Fruit fly (Drosophila melanogaster): ENCODE measurements around the gene CG17681.

The CG17681 gene

DNA sequence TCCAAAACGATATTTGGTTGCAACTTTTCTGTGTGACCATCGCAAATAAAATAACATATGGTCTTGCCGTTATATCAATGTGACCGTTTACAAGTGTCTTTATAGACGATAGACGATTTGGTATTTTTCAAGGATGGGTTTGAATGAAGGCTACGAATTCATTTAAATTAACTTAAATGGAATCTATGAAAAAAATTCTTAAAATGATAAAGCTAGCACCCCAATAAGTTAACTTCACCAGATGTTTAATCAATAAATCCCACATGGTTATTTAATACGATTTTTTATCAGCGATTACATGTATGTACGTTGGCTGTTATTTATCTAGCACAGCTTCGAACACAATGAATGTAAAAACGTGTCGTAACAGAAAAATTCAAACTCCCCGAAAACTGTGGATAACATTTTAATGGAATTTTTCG is 5.7 kb downstream of the CG17681 start (continued):
- TF ChIP-seq CG6689 (GFP tag; IDR thresholded peaks at IDR 0.05) = no peak
- TF ChIP-seq CG8478 (optimal IDR thresholded peaks at IDR 0.05) = no peak
- no peak for TF ChIP-seq CG9932 (GFP tag; IDR thresholded peaks at IDR 0.05)
- no peak for TF ChIP-seq dmrt11E (tag; optimal IDR thresholded peaks at IDR 0.05)
- TF ChIP-seq CG8281 (tag; optimal IDR thresholded peaks at IDR 0.05) = no peak
- no peak for TF ChIP-seq tap (tag; optimal IDR thresholded peaks at IDR 0.05)
- no peak for TF ChIP-seq CG17359 (tag; optimal IDR thresholded peaks at IDR 0.05)
- no peak for TF ChIP-seq tna (GFP tag; IDR thresholded peaks at IDR 0.05; ENCODE audit: partially characterized antibody)

DNA sequence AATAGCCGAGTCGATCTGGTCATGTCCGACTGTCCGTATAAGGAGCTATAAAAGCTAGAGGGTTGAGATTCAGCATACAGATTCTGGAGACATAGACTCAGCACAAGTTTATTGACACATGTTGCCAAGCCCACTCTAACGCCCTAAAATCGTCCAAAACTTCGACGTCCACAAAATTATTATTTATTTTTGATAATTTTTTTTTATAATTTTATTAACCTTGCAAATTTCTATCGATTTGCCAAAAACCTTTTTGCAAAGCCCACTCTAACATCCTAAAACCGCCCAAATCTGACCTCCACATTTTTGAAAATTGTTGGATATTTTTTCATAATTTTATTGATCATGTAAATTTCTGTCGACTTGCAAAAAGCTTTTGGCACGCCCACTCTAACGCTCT is 6.2 kb downstream of the CG17681 start, which contains the start of gene JMJD4:
Gene JMJD4, minus strand, starts transcription at position 101 of the 400 bp plus-strand sequence.
- TF ChIP-seq Aef1 (GFP tag; IDR thresholded peaks at IDR 0.05) = no peak
- TF ChIP-seq fd102C (GFP tag; optimal IDR thresholded peaks at IDR 0.05) = no peak
- no peak for TF ChIP-seq Six4 (GFP tag; optimal IDR thresholded peaks at IDR 0.05)
- no peak for TF ChIP-seq CG4360 (GFP tag; IDR thresholded peaks at IDR 0.05)
- no peak for TF ChIP-seq CG8388 (GFP tag; optimal IDR thresholded peaks at IDR 0.05)
- TF ChIP-seq seq (GFP tag; IDR thresholded peaks at IDR 0.05) = no peak
- no peak for TF ChIP-seq Oli (tag; optimal IDR thresholded peaks at IDR 0.05)
- no peak for TF ChIP-seq Elba2 (GFP tag; optimal IDR thresholded peaks at IDR 0.05)
- TF ChIP-seq slp2 (GFP tag; optimal IDR thresholded peaks at IDR 0.05) = no peak
- no peak for TF ChIP-seq CG2199 (GFP tag; IDR thresholded peaks at IDR 0.05)
- no peak for TF ChIP-seq E2f2 (GFP tag; IDR thresholded peaks at IDR 0.05)
- TF ChIP-seq Hand (GFP tag; optimal IDR thresholded peaks at IDR 0.05) = no peak

DNA sequence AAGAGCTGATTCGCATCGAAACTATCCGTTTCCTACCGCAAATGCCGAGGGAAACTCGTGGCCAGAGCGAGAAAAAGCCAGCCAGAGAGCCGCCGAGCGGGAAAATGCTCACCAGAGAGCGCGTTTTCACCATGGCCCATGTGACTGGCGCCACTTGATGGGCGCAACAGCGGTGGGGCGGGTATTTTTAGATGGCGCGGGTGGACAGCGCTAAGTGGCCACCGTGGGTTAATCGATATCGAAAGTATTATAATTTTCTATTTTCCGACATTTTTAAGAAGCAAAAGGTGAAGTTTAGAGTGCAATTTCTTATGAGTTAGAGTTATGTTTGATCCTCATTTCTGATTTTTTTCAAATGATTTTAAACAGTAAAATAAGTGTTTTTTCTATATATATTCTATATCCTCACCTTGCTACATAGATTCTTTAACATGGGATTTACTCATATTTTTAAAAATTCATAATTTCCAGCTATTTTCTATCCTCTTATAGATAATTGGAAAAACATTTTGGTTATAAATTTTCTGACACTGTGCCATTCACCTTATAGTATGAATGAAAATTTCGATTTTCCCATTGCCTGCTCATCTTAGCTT is 31.8 kb downstream of the CG17681 start, which contains the start of gene Ptp36E:
Gene Ptp36E, minus strand, starts transcription at position 360 of the 596 bp plus-strand sequence.
- TF ChIP-seq exex (tag; optimal IDR thresholded peaks at IDR 0.05) (peak; percentile 44), CkIIα-i1 (GFP tag; IDR thresholded peaks at IDR 0.05) (no peak), Eip74EF (GFP tag; optimal IDR thresholded peaks at IDR 0.05) (peak in 1 of 2 experiments; percentile 6), Sry-β (GFP tag; optimal IDR thresholded peaks at IDR 0.05) (no peak), so (GFP tag; IDR thresholded peaks at IDR 0.05) (peak; percentile 53; the same call in 1 of the 3 replicates), B-H2 (GFP tag; optimal IDR thresholded peaks at IDR 0.05) (no peak), klu (GFP tag; IDR thresholded peaks at IDR 0.05) (peak; percentile 45), CG33213 (GFP tag; optimal IDR thresholded peaks at IDR 0.05) (no peak), CG3163 (GFP tag; optimal IDR thresholded peaks at IDR 0.05) (no peak), gsb-n (tag; optimal IDR thresholded peaks at IDR 0.05) (peak; percentile 63), CG4730 (GFP tag; IDR thresholded peaks at IDR 0.05) (peak; percentile 73), h (optimal IDR thresholded peaks at IDR 0.05) (no peak), nau (GFP tag; optimal IDR thresholded peaks at IDR 0.05) (peak; percentile 70), Gsc (GFP tag; IDR thresholded peaks at IDR 0.05) (peak; percentile 48; the same call in 1 of the 2 replicates), CG15601 (tag; optimal IDR thresholded peaks at IDR 0.05) (no peak), Opbp (GFP tag; IDR thresholded peaks at IDR 0.05; ENCODE audit: partially characterized antibody) (no peak), pb (GFP tag; optimal IDR thresholded peaks at IDR 0.05) (no peak), Meics (GFP tag; optimal IDR thresholded peaks at IDR 0.05) (peak; percentile 92), nerfin-2 (GFP tag; IDR thresholded peaks at IDR 0.05; ENCODE audit: partially characterized antibody) (no peak), CG30431 (GFP tag; optimal IDR thresholded peaks at IDR 0.05) (no peak), jumu (GFP tag; optimal IDR thresholded peaks at IDR 0.05) (peak; percentile 40), zfh1 (GFP tag; IDR thresholded peaks at IDR 0.05) (no peak), CG6791 (GFP tag; IDR thresholded peaks at IDR 0.05; ENCODE audit: partially characterized antibody) (no peak), Poxn (GFP tag; IDR thresholded peaks at IDR 0.05) (no peak), Ravus (GFP tag; IDR thresholded peaks at IDR 0.05) (no peak; the same call in 1 of the 2 replicates), lola (GFP tag; optimal IDR thresholded peaks at IDR 0.05) (no peak), CG3065 (GFP tag; optimal IDR thresholded peaks at IDR 0.05) (no peak), bbx (GFP tag; IDR thresholded peaks at IDR 0.05; ENCODE audit: partially characterized antibody) (no peak), MTF-1 (GFP tag; optimal IDR thresholded peaks at IDR 0.05; ENCODE audit: borderline replicate concordance) (peak; percentile 9)

Data from whole organism, embryonic.